Worm (Caenorhabditis elegans): ENCODE measurements around the gene F13B6.3.

- TF ChIP-seq hrde-1 (tag; optimal IDR thresholded peaks at IDR 0.05; ENCODE audit: borderline replicate concordance): no peak
- no peak for TF ChIP-seq ama-1 (optimal IDR thresholded peaks at IDR 0.05)
- no peak for TF ChIP-seq ama-1 (GFP tag; optimal IDR thresholded peaks at IDR 0.05)
These were observed 31.4 kb upstream of the F13B6.3 start for ce11 chrIV:7497205-7497604.

All from whole organism, young adult.